Worm (Caenorhabditis elegans) whole organism, young adult: ENCODE measurements around the gene F54D5.2.

ENCODE experiments used
- B0261.1 ChIP-seq: sonication (generic microtip); optimal IDR thresholded peaks from 2 replicates; lab custom pipeline; 2016; ENCODE audit warnings: mild to moderate bottlenecking, missing genetic modification characterization, moderate library complexity, missing compliant biosample characterization
- ekl-4 ChIP-seq: fragments of 200-800 bp; sonication (Bioruptor generic); IDR thresholded peaks from 2 replicates; pipeline ENCODE4 v1.3.6; 2022; ENCODE audit warnings: missing genetic modification reagents, missing genetic modification characterization, missing compliant biosample characterization
- nhr-90 ChIP-seq: sonication (generic microtip); optimal IDR thresholded peaks from 2 replicates; lab custom pipeline; 2016; ENCODE audit warnings: missing genotype, mild to moderate bottlenecking, missing genetic modification characterization, missing compliant biosample characterization

DNA sequence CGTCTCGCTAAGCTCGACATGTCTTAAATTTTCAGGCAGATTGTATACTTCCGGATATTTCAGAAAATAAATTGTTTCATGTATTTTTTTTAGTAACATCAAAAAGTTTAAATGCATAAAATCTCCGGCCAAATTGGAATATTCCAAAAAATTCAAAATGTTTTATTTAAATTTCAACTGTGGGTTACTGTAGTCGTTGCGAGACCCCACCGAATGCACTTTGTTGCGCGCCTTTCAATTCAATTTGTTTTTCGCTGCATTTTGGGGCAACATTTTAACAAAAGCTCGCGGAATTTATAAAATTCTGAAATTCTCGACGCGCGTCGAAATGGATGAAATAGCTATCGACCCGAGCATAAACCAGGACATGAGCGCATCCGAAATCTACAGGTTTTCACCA, at the start of gene F54D5.2:
- no peak for TF ChIP-seq nhr-90 (tag; lab: Kevin White, UChicago)
- no peak for TF ChIP-seq ekl-4 (GFP tag; lab: Robert Waterston, UW)
- no peak for TF ChIP-seq B0261.1 (tag; lab: Kevin White, UChicago)
